Worm (Caenorhabditis elegans) whole organism, young adult: Measurements from ENCODE around the gene kmo-1.
A peak's percentile ranks its signal among the peaks of the same experiment; 100 is the strongest.

ENCODE experiments used
- F33H1.4 ChIP-seq: fragments of 200-800 bp; sonication (Bioruptor generic); IDR thresholded peaks from 2 replicates; pipeline ENCODE4 v1.3.6; 2022; ENCODE audit warnings: missing genetic modification reagents, missing genetic modification characterization, missing compliant biosample characterization
- F37B4.10 ChIP-seq: fragments of 200-800 bp; sonication (Bioruptor generic); IDR thresholded peaks from 2 replicates; pipeline ENCODE4 v1.3.6; 2022; ENCODE audit warnings: missing genetic modification characterization, missing compliant biosample characterization
- K11D2.4 ChIP-seq: fragments of 200-800 bp; sonication (Bioruptor generic); IDR thresholded peaks from 2 replicates; pipeline ENCODE4 v1.3.6; 2022; ENCODE audit warnings: missing genetic modification reagents, missing genetic modification characterization, missing compliant biosample characterization
- K12H6.12 ChIP-seq: fragments of 200-800 bp; sonication (Bioruptor generic); optimal IDR thresholded peaks from 2 replicates; lab custom pipeline; 2018; ENCODE audit warnings: mild to moderate bottlenecking, missing genetic modification characterization, missing compliant biosample characterization
- Y67H2A.10 ChIP-seq: fragments of 200-800 bp; sonication (Bioruptor generic); conservative IDR thresholded peaks from 2 replicates; pipeline ENCODE4 v1.3.6; 2022; ENCODE audit warnings: missing genetic modification reagents, missing genetic modification characterization, missing compliant biosample characterization
- ama-1 ChIP-seq, 3 experiments: fragments of 150-350 bp in 1 of 3; sonication (generic microtip) in 2 of 3; optimal IDR thresholded peaks; 2 replicates each; lab custom pipeline; 2014 to 2018; ENCODE audit warnings: missing biosample characterization in 2 of 3, missing genetic modification characterization in 2 of 3, missing genetic modification reagents in 2 of 3
- aptf-3 ChIP-seq: fragments of 200-800 bp; sonication (Bioruptor generic); IDR thresholded peaks from 2 replicates; pipeline ENCODE4 v1.3.6; 2022; ENCODE audit warnings: missing genetic modification characterization, missing compliant biosample characterization
- athp-1 ChIP-seq: sonication (generic microtip); optimal IDR thresholded peaks from 2 replicates; lab custom pipeline; 2017; ENCODE audit warnings: mild to moderate bottlenecking, missing genetic modification characterization, missing compliant biosample characterization
- attf-3 ChIP-seq: fragments of 200-800 bp; sonication (Bioruptor generic); conservative IDR thresholded peaks from 2 replicates; pipeline ENCODE4 v1.3.6; 2022; ENCODE audit warnings: missing genetic modification reagents, missing genetic modification characterization, missing compliant biosample characterization
- ccch-3 ChIP-seq: fragments of 200-800 bp; sonication (Bioruptor generic); optimal IDR thresholded peaks from 2 replicates; lab custom pipeline; 2018; ENCODE audit warnings: mild to moderate bottlenecking, missing genetic modification characterization, missing compliant biosample characterization
- cebp-2 ChIP-seq: fragments of 200-800 bp; sonication (Bioruptor generic); IDR thresholded peaks from 2 replicates; pipeline ENCODE4 v1.3.6; 2022; ENCODE audit warnings: missing genetic modification characterization, missing compliant biosample characterization
- ceh-100 ChIP-seq: fragments of 200-800 bp; sonication (Bioruptor generic); IDR thresholded peaks from 2 replicates; pipeline ENCODE4 v1.3.6; 2022; ENCODE audit warnings: missing genetic modification reagents, missing genetic modification characterization, missing compliant biosample characterization
- ceh-27 ChIP-seq: fragments of 200-800 bp; sonication (Bioruptor generic); optimal IDR thresholded peaks from 2 replicates; lab custom pipeline; 2018; ENCODE audit warnings: mild to moderate bottlenecking, missing genetic modification characterization, moderate library complexity, missing compliant biosample characterization
- egrh-3 ChIP-seq: fragments of 200-800 bp; sonication (Bioruptor generic); IDR thresholded peaks from 2 replicates; pipeline ENCODE4 v1.3.6; 2022; ENCODE audit warnings: missing genetic modification reagents, missing genetic modification characterization, missing compliant biosample characterization
- hmg-20 ChIP-seq: fragments of 200-800 bp; sonication (Bioruptor generic); IDR thresholded peaks from 2 replicates; pipeline ENCODE4 v1.3.6; 2022; ENCODE audit warnings: missing genetic modification reagents, missing genetic modification characterization, missing compliant biosample characterization
- hsf-1 ChIP-seq: fragments of 200-800 bp; sonication (Bioruptor generic); IDR thresholded peaks from 2 replicates; pipeline ENCODE4 v1.3.6; 2022; ENCODE audit warnings: missing genetic modification reagents, missing genetic modification characterization, missing compliant biosample characterization
- lin-40 ChIP-seq: sonication (generic microtip); optimal IDR thresholded peaks from 2 replicates; lab custom pipeline; 2016; ENCODE audit warnings: missing genetic modification characterization, mild to moderate bottlenecking, missing compliant biosample characterization, missing genotype, missing genetic modification reagents
- lsy-27 ChIP-seq: sonication (generic microtip); optimal IDR thresholded peaks from 2 replicates; lab custom pipeline; 2017; ENCODE audit warnings: missing genetic modification characterization, mild to moderate bottlenecking, missing compliant biosample characterization, antibody characterized with exemption, missing genotype, borderline replicate concordance; ENCODE audit not compliant: insufficient read depth
- madf-10 ChIP-seq: sonication (generic microtip); optimal IDR thresholded peaks from 2 replicates; lab custom pipeline; 2016; ENCODE audit warnings: mild to moderate bottlenecking, missing genetic modification characterization, missing compliant biosample characterization
- madf-8 ChIP-seq: fragments of 200-800 bp; sonication (Bioruptor generic); conservative IDR thresholded peaks from 2 replicates; pipeline ENCODE4 v1.3.6; 2022; ENCODE audit warnings: missing genetic modification reagents, missing genetic modification characterization, missing compliant biosample characterization
- mcd-1 ChIP-seq: fragments of 200-800 bp; sonication (Bioruptor generic); IDR thresholded peaks from 2 replicates; pipeline ENCODE4 v1.3.6; 2022; ENCODE audit warnings: missing genetic modification reagents, missing genetic modification characterization, missing compliant biosample characterization
- nfya-2 ChIP-seq: fragments of 200-800 bp; sonication (Bioruptor generic); IDR thresholded peaks from 2 replicates; pipeline ENCODE4 v1.3.6; 2022; ENCODE audit warnings: missing genetic modification reagents, missing genetic modification characterization, missing compliant biosample characterization
- nfyb-1 ChIP-seq: fragments of 200-800 bp; sonication (Bioruptor generic); IDR thresholded peaks from 2 replicates; pipeline ENCODE4 v1.3.6; 2022; ENCODE audit warnings: missing genetic modification reagents, missing genetic modification characterization, missing compliant biosample characterization
- nhr-120 ChIP-seq: fragments of 200-800 bp; sonication (Bioruptor generic); IDR thresholded peaks from 2 replicates; pipeline ENCODE4 v1.3.6; 2022; ENCODE audit warnings: missing genetic modification characterization, missing compliant biosample characterization
- nhr-27 ChIP-seq: fragments of 200-800 bp; sonication (Bioruptor generic); optimal IDR thresholded peaks from 2 replicates; lab custom pipeline; 2018; ENCODE audit warnings: mild to moderate bottlenecking, missing genetic modification characterization, moderate library complexity, missing compliant biosample characterization
- pha-4 ChIP-seq: fragments of 150-350 bp; sonication (generic microtip); optimal IDR thresholded peaks from 2 replicates; lab custom pipeline; 2014; ENCODE audit warnings: missing biosample characterization, missing genetic modification reagents, missing genetic modification characterization
- rcor-1 ChIP-seq: fragments of 200-800 bp; sonication (Bioruptor generic); IDR thresholded peaks from 2 replicates; pipeline ENCODE4 v1.3.6; 2022; ENCODE audit warnings: missing genetic modification reagents, missing genetic modification characterization, missing compliant biosample characterization
- rec-8 ChIP-seq, 2 experiments: sonication (generic microtip); optimal IDR thresholded peaks; 2 replicates each; lab custom pipeline; 2016; ENCODE audit warnings: mild to moderate bottlenecking in 2 of 2, missing genetic modification characterization in 2 of 2, missing genetic modification reagents in 2 of 2, missing genotype in 2 of 2, missing biosample characterization in 1 of 2, missing compliant biosample characterization in 1 of 2, moderate library complexity in 1 of 2
- snpc-1.3 ChIP-seq: sonication (generic microtip); optimal IDR thresholded peaks from 2 replicates; lab custom pipeline; 2017; ENCODE audit warnings: missing genetic modification characterization, mild to moderate bottlenecking, missing compliant biosample characterization, antibody characterized with exemption, moderate library complexity, missing genotype, missing genetic modification reagents; ENCODE audit not compliant: insufficient read depth
- sptf-2 ChIP-seq: fragments of 200-800 bp; sonication (Bioruptor generic); optimal IDR thresholded peaks from 2 replicates; lab custom pipeline; 2018; ENCODE audit warnings: mild to moderate bottlenecking, missing genetic modification characterization, missing compliant biosample characterization
- tlf-1 ChIP-seq: fragments of 200-800 bp; sonication (Bioruptor generic); optimal IDR thresholded peaks from 2 replicates; lab custom pipeline; 2018; ENCODE audit warnings: mild to moderate bottlenecking, missing genetic modification characterization, missing compliant biosample characterization
- zfh-2 ChIP-seq: fragments of 200-800 bp; sonication (Bioruptor generic); conservative IDR thresholded peaks from 2 replicates; pipeline ENCODE4 v1.3.6; 2022; ENCODE audit warnings: missing genetic modification reagents, missing genetic modification characterization, missing compliant biosample characterization
- ztf-18 ChIP-seq: sonication (generic microtip); optimal IDR thresholded peaks from 2 replicates; lab custom pipeline; 2016; ENCODE audit warnings: missing genotype, mild to moderate bottlenecking, missing genetic modification characterization, missing compliant biosample characterization
- ztf-22 ChIP-seq: fragments of 200-800 bp; sonication (Bioruptor generic); optimal IDR thresholded peaks from 2 replicates; lab custom pipeline; 2018; ENCODE audit warnings: mild to moderate bottlenecking, missing genetic modification characterization, moderate library complexity, missing compliant biosample characterization
- ztf-25 ChIP-seq: fragments of 200-800 bp; sonication (Bioruptor generic); IDR thresholded peaks from 2 replicates; pipeline ENCODE4 v1.3.6; 2022; ENCODE audit warnings: missing genetic modification reagents, missing genetic modification characterization, missing compliant biosample characterization
- ztf-28 ChIP-seq: fragments of 200-800 bp; sonication (Bioruptor generic); IDR thresholded peaks from 2 replicates; pipeline ENCODE4 v1.3.6; 2022; ENCODE audit warnings: missing genetic modification reagents, missing genetic modification characterization, missing compliant biosample characterization

The kmo-1 gene

ce11 chrV:12040823-12041606, 29.3 kb downstream of the kmo-1 start, which contains the start of the genes kup-1 and F10C2.4 (continued):
- TF ChIP-seq ztf-22 (GFP tag; lab: Kevin White, UChicago) (no peak), F37B4.10 (GFP tag; lab: Robert Waterston, UW) (no peak), athp-1 (peak; percentile 14), snpc-1.3 (tag; lab: Kevin White, UChicago) (no peak), hsf-1 (no peak), lsy-27 (tag; lab: Kevin White, UChicago) (no peak)

DNA sequence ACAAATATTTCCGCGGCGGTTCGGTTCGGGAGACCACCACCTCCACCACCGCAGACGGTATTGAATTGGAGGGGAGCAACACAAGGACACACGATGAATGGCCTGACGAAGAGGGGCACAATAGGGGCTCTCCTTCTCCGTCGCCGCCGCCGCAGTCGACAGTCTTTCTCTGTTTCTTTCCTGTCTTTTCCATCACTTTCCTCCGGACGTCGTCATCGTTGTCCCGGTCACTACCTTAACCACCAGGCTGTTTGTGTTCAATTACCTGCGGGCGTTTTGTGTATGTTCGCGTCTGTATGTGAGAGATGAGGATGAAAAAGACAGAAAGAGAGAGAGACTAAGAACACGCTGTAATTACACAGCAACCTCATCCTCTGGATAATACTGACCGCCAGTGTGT, 30.6 kb downstream of the kmo-1 start:
- TF ChIP-seq aptf-3 (GFP tag; lab: Robert Waterston, UW) (no peak), nfyb-1 (GFP tag; lab: Robert Waterston, UW) (0 out of 2 replicates have a peak, but pooled peaks have one; percentile 25), nhr-27 (tag; lab: Kevin White, UChicago) (no peak), K11D2.4 (no peak), mcd-1 (GFP tag; lab: Robert Waterston, UW) (0 out of 2 replicates have a peak, but pooled peaks have one; percentile 23), ccch-3 (no peak), zfh-2 (peak; percentile 84), F33H1.4 (no peak), ztf-25 (no peak), nfya-2 (GFP tag; lab: Robert Waterston, UW) (no peak), tlf-1 (GFP tag; lab: Kevin White, UChicago) (no peak), hmg-20 (GFP tag; lab: Robert Waterston, UW) (no peak), madf-10 (tag; lab: Kevin White, UChicago) (no peak), nhr-120 (GFP tag; lab: Robert Waterston, UW) (no peak), cebp-2 (0 out of 2 replicates have a peak, but pooled peaks have one; percentile 40), Y67H2A.10 (GFP tag; lab: Robert Waterston, UW) (no peak), ceh-100 (GFP tag; lab: Robert Waterston, UW) (no peak), K12H6.12 (no peak), pha-4 (tag; lab: Kevin White, UChicago) (no peak), rec-8 (tag; optimal IDR thresholded peaks at IDR 0.05; lab: Kevin White, UChicago) (no peak)

- peak; percentile 20 for TF ChIP-seq ztf-18 (tag; lab: Kevin White, UChicago)
- TF ChIP-seq nhr-120 (GFP tag; lab: Robert Waterston, UW), result no peak
- peak; percentile 95 for TF ChIP-seq zfh-2
- TF ChIP-seq attf-3 (GFP tag; lab: Robert Waterston, UW), result no peak
- peak; percentile 60 for TF ChIP-seq sptf-2
- peak; percentile 42 for TF ChIP-seq mcd-1 (GFP tag; lab: Robert Waterston, UW)
- TF ChIP-seq madf-10 (tag; lab: Kevin White, UChicago), result no peak
- no peak for TF ChIP-seq madf-8 (GFP tag; lab: Robert Waterston, UW)
- TF ChIP-seq ceh-27 (GFP tag; lab: Kevin White, UChicago), result no peak
- TF ChIP-seq aptf-3 (GFP tag; lab: Robert Waterston, UW), result no peak
- TF ChIP-seq ama-1 (optimal IDR thresholded peaks at IDR 0.05; lab: Kevin White, UChicago), result peak; percentile 57
- TF ChIP-seq ama-1 (GFP tag; optimal IDR thresholded peaks at IDR 0.05; lab: Kevin White, UChicago), result no peak
- TF ChIP-seq egrh-3, result peak; percentile 63; the same call in 1 of the 2 replicates
- no peak for TF ChIP-seq lin-40 (tag; lab: Kevin White, UChicago)
- no peak for TF ChIP-seq ztf-28 (GFP tag; lab: Robert Waterston, UW)
- TF ChIP-seq K12H6.12, result no peak
- 0 out of 2 replicates have a peak, but pooled peaks have one; percentile 25 for TF ChIP-seq rcor-1 (GFP tag; lab: Robert Waterston, UW)
- TF ChIP-seq, all 124 proteins: peak for 7
Measured at ce11 chrV:12038783-12039182, 31.5 kb downstream of the kmo-1 start.
